Worm (Caenorhabditis elegans) whole organism, early embryonic: Measurements from ENCODE around the gene T16G1.3.

Source experiments
- B0310.2 ChIP-seq: sonication (generic microtip); optimal IDR thresholded peaks from 2 replicates; lab custom pipeline; 2016; ENCODE audit warnings: mild to moderate bottlenecking, missing genetic modification characterization, missing compliant biosample characterization
- F13C5.2 ChIP-seq: sonication (generic microtip); optimal IDR thresholded peaks from 2 replicates; lab custom pipeline; 2017; ENCODE audit warnings: mild to moderate bottlenecking, missing genetic modification characterization, inconsistent platforms, missing compliant biosample characterization
- aly-1 ChIP-seq: sonication (generic microtip); optimal IDR thresholded peaks from 2 replicates; lab custom pipeline; 2016; ENCODE audit warnings: missing genetic modification characterization, missing compliant biosample characterization
- ama-1 ChIP-seq: fragments of 150-350 bp; optimal IDR thresholded peaks from 2 replicates; lab custom pipeline; 2014
- ceh-13 ChIP-seq: fragments of 200-800 bp; sonication (Bioruptor generic); optimal IDR thresholded peaks from 2 replicates; lab custom pipeline; 2018; ENCODE audit warnings: mild to moderate bottlenecking, missing genetic modification characterization, missing compliant biosample characterization
- ceh-36 ChIP-seq: sonication (generic microtip); optimal IDR thresholded peaks from 2 replicates; lab custom pipeline; 2016; ENCODE audit warnings: missing genetic modification characterization, inconsistent platforms, missing compliant biosample characterization
- ets-7 ChIP-seq: sonication (generic microtip); optimal IDR thresholded peaks from 2 replicates; lab custom pipeline; 2016; ENCODE audit warnings: missing genotype, missing genetic modification characterization, missing compliant biosample characterization
- flt-1 ChIP-seq: fragments of 200-800 bp; sonication (Bioruptor generic); IDR thresholded peaks from 2 replicates; pipeline ENCODE4 v1.3.6; 2022; ENCODE audit warnings: missing genetic modification characterization, missing compliant biosample characterization
- hmbx-1 ChIP-seq: sonication (generic microtip); optimal IDR thresholded peaks from 2 replicates; lab custom pipeline; 2016; ENCODE audit warnings: mild to moderate bottlenecking, missing genetic modification characterization, missing compliant biosample characterization
- hmg-4 ChIP-seq: fragments of 200-800 bp; sonication (Bioruptor generic); optimal IDR thresholded peaks from 2 replicates; lab custom pipeline; 2018; ENCODE audit warnings: mild to moderate bottlenecking, missing genetic modification characterization, missing compliant biosample characterization
- hnd-1 ChIP-seq: sonication (generic microtip); optimal IDR thresholded peaks from 2 replicates; lab custom pipeline; 2016; ENCODE audit warnings: missing genetic modification characterization, missing compliant biosample characterization
- pes-1 ChIP-seq: fragments of 200-800 bp; sonication (Bioruptor generic); IDR thresholded peaks from 2 replicates; pipeline ENCODE4 v1.3.6; 2022; ENCODE audit warnings: missing genetic modification reagents, missing genetic modification characterization, missing compliant biosample characterization
- scrt-1 ChIP-seq: fragments of 200-800 bp; sonication (Bioruptor generic); IDR thresholded peaks from 2 replicates; pipeline ENCODE4 v1.3.6; 2022; ENCODE audit warnings: missing genetic modification characterization, missing compliant biosample characterization
- sea-1 ChIP-seq: fragments of 200-800 bp; sonication (Bioruptor generic); conservative IDR thresholded peaks from 2 replicates; pipeline ENCODE4 v1.3.6; 2022; ENCODE audit warnings: missing genetic modification characterization, missing compliant biosample characterization
- tbx-11 ChIP-seq: fragments of 200-800 bp; sonication (Bioruptor generic); IDR thresholded peaks from 2 replicates; pipeline ENCODE4 v1.3.6; 2022; ENCODE audit warnings: missing genetic modification characterization, missing compliant biosample characterization
- tbx-37 ChIP-seq: fragments of 200-800 bp; sonication (Bioruptor generic); conservative IDR thresholded peaks from 2 replicates; pipeline ENCODE4 v1.3.6; 2022; ENCODE audit warnings: missing genetic modification reagents, missing genetic modification characterization, missing compliant biosample characterization
- tra-4 ChIP-seq: sonication (generic microtip); optimal IDR thresholded peaks from 2 replicates; lab custom pipeline; 2017; ENCODE audit warnings: missing genetic modification characterization, missing compliant biosample characterization

Gene T16G1.3

DNA sequence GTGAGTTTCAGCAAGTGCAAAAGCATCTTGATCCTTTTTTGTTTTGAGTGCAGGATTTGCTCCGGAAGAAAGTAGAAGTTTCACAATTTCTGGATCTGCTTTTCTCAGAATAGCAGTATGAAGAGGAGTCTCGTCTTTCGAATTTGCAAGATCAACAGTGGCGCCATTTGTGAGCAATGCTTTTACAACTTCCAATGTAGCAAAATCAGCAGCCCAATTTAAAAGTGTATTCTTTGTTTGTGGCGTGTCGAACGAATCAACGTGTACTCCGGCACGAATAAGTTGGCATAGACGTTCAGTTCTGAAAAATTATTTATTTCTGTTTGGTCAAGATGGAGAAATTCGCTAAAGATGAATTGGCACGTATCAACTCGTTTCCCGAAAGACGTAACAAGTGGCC is 5.5 kb upstream of the T16G1.3 start, which contains the start of gene T16G1.13:
TSS of gene T16G1.13 (plus strand) at position 301 of the 400 bp plus-strand sequence.
- TF ChIP-seq aly-1 (tag; lab: Kevin White, UChicago) (no peak), ets-7 (tag; lab: Kevin White, UChicago) (no peak), flt-1 (GFP tag; lab: Robert Waterston, UW) (no peak), tbx-37 (GFP tag; lab: Robert Waterston, UW) (no peak), F13C5.2 (tag; lab: Kevin White, UChicago) (no peak), scrt-1 (GFP tag; lab: Robert Waterston, UW) (no peak), hmbx-1 (tag; lab: Kevin White, UChicago) (no peak), pes-1 (GFP tag; lab: Robert Waterston, UW) (no peak)

DNA sequence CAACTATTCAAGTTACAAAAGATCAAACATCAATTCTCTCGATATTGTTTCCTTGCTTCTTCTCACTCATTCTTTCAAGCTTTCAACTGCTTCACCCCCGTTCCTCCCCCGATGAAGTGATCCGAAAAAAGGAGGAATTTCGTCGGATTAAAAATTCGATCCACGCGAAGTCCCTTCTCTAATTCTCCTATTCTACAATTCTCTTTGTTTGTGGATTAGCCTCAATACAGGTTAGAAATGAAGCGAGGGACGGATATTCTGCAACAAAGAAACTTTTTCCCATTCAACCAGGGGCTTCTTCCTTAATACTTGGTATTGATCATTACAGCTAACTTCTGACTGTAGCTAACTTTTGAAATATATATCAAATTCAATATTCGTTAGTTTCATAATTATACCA is 646 bp upstream of the T16G1.3 start, which contains the start of gene grl-2:
TSS of gene grl-2 (plus strand) at position 301 of the 400 bp plus-strand sequence.
- TF ChIP-seq sea-1 (GFP tag; lab: Robert Waterston, UW) (no peak), ama-1 (lab: Kevin White, UChicago) (no peak), tra-4 (no peak), scrt-1 (GFP tag; lab: Robert Waterston, UW) (no peak)

DNA sequence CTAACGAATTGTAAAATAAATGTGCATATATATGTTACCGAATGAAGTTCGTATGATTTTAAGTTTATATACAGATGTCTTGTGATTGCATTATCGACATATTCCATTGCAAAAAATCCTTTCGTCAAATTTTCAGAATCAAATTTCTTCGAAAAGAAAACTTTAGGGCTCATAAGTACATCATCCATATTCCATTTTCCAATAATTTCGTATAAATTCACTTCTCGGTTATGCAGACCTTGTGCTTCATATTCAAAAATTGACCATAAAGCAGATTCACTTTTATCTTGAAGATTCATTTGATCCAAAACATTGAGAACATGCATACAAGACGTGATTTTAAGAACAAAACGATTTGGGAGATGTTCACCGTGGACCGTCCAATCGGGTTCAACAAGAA is 730 bp downstream of the T16G1.3 start:
- TF ChIP-seq flt-1 (GFP tag; lab: Robert Waterston, UW), result no peak

DNA sequence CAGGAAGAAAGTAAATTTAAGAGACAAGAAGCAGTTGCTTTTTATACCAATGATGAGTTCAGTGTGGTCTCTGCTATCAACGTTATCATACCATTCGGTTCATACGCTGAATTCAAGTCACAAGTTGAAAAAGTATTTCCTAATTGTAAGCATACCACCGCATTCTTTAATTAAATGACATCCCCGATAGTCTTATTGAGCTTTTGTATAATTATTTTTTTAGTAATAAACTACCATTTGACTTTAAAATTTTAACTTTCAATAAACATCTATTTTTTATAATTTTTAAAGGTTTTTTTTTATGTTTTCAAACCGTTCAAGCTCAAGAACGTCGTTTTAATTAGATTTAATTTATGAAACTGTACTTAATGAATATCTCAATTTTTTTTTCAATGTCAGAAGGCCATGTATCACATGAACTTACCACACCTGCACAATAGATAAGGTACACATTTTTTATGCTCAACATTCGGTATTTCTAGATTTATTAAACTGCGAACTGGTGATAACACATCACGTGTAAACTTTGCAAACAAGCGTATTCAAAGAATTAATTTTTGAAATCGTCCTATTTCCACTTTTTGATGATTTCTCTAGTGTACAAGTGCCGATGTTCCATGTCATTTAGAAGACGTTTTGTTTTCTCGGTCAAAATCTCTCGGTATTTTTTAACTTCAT is 2.2 kb downstream of the T16G1.3 start, which contains the start of gene T16G1.4:
TSS of gene T16G1.4 (minus strand) at position 51 of the 678 bp plus-strand sequence.
- no peak for TF ChIP-seq scrt-1 (GFP tag; lab: Robert Waterston, UW)
- no peak for TF ChIP-seq tra-4
- TF ChIP-seq pes-1 (GFP tag; lab: Robert Waterston, UW), result no peak
- TF ChIP-seq aly-1 (tag; lab: Kevin White, UChicago), result no peak
- no peak for TF ChIP-seq ceh-13 (GFP tag; lab: Kevin White, UChicago)
- no peak for TF ChIP-seq tbx-11 (GFP tag; lab: Robert Waterston, UW)
- no peak for TF ChIP-seq hnd-1 (tag; lab: Kevin White, UChicago)

DNA sequence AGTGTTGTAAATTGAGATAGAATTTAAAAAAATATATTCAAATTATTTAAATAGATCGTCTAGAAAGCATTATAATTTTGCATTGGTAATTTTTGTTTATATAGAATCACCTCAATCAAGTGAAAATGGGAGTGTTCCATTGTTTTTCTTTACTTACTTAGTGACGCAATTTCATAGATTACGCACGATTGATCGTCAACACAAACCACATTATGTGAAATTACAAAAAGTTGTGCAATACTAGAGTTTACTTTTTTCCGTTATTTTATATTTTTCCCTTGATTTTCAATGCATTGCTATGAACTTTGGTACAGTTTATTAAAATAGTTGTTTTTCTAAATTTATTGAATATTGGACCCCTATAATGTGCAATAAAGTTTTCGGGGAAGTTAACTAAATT is 4.7 kb downstream of the T16G1.3 start, which contains the start of gene T16G1.5:
TSS of gene T16G1.5 (minus strand) at position 119 of the 400 bp plus-strand sequence.
- TF ChIP-seq tbx-37 (GFP tag; lab: Robert Waterston, UW), result no peak
- no peak for TF ChIP-seq ceh-13 (GFP tag; lab: Kevin White, UChicago)
- TF ChIP-seq sea-1 (GFP tag; lab: Robert Waterston, UW), result no peak
- TF ChIP-seq tbx-11 (GFP tag; lab: Robert Waterston, UW), result no peak
- no peak for TF ChIP-seq tra-4
- no peak for TF ChIP-seq ets-7 (tag; lab: Kevin White, UChicago)
- TF ChIP-seq B0310.2 (tag; lab: Kevin White, UChicago), result no peak
- TF ChIP-seq hmbx-1 (tag; lab: Kevin White, UChicago), result no peak

DNA sequence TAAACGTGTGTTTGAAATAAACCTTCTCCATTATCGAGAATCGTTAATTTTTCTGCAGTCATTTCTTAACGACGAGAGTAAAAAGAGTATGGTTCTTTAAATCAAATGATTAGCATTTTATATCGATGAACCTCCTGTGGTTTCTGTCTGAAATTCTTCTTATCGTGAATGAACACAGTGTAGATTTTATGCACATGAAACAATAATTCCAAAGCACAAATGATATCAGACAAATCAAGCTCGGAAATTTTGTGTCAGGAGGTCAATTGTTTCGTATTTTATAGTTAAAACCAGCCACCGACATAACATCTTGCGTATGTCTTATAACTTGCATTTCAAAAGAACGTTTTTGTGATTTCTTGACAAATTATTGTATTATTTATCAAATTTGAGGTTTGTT is 7.0 kb downstream of the T16G1.3 start, which contains the start of gene T16G1.6:
TSS of gene T16G1.6 (minus strand) at position 77 of the 400 bp plus-strand sequence.
- TF ChIP-seq ets-7 (tag; lab: Kevin White, UChicago) (no peak), scrt-1 (GFP tag; lab: Robert Waterston, UW) (no peak), ama-1 (lab: Kevin White, UChicago) (no peak), hmbx-1 (tag; lab: Kevin White, UChicago) (no peak), pes-1 (GFP tag; lab: Robert Waterston, UW) (no peak), aly-1 (tag; lab: Kevin White, UChicago) (no peak)

DNA sequence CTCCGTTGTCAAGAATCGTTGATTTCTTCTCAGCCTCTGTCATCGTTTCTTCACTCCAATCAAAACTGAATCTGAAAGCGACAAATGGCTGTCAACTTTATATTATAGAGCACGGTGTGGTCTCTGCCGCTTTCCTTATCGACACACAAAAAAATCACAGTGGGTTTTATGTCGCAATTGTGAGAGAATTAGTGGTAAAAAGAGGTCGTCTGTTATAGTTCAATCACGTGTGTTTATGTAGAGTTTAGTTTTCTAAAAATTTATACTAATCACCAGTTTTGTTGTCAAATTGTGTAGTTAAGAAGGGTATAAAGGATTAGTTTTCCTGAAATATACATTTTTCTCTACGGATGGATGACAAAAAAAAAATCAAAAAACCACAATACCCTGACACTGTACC is 9.2 kb downstream of the T16G1.3 start, which contains the start of gene T16G1.7:
TSS of gene T16G1.7 (minus strand) at position 137 of the 400 bp plus-strand sequence.
- TF ChIP-seq hmbx-1 (tag; lab: Kevin White, UChicago), result no peak
- no peak for TF ChIP-seq ceh-36 (tag; lab: Kevin White, UChicago)
- no peak for TF ChIP-seq F13C5.2 (tag; lab: Kevin White, UChicago)
- TF ChIP-seq tra-4, result no peak
- TF ChIP-seq sea-1 (GFP tag; lab: Robert Waterston, UW), result no peak
- no peak for TF ChIP-seq ets-7 (tag; lab: Kevin White, UChicago)
- TF ChIP-seq ama-1 (lab: Kevin White, UChicago), result no peak
- no peak for TF ChIP-seq B0310.2 (tag; lab: Kevin White, UChicago)
- TF ChIP-seq hmg-4, result no peak
- no peak for TF ChIP-seq tbx-11 (GFP tag; lab: Robert Waterston, UW)
- TF ChIP-seq pes-1 (GFP tag; lab: Robert Waterston, UW), result no peak

DNA sequence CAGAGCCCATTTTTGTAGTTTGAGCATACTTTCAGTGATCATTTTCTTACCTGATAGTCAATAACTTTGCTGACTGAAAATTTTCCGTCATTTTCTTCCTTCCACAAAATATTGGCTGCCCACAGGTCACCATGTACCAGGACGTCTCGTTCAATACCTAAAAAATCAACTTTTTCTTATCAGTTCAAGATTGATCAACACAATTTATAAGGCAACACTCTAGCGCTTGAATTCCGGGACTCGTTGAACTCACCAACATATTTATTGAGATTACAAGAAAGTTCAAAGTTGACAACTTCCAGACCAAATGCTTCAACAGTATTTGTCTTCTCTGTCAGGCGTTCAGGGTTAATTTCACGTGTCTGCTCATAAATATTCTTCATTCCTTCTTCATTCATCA is 10.5 kb downstream of the T16G1.3 start:
- TF ChIP-seq scrt-1 (GFP tag; lab: Robert Waterston, UW) (no peak), flt-1 (GFP tag; lab: Robert Waterston, UW) (no peak), aly-1 (tag; lab: Kevin White, UChicago) (no peak), hmg-4 (no peak), tbx-11 (GFP tag; lab: Robert Waterston, UW) (no peak), sea-1 (GFP tag; lab: Robert Waterston, UW) (no peak), B0310.2 (tag; lab: Kevin White, UChicago) (no peak), F13C5.2 (tag; lab: Kevin White, UChicago) (no peak), tra-4 (no peak), ceh-36 (tag; lab: Kevin White, UChicago) (no peak), ets-7 (tag; lab: Kevin White, UChicago) (no peak), tbx-37 (GFP tag; lab: Robert Waterston, UW) (no peak), ama-1 (lab: Kevin White, UChicago) (no peak), ceh-13 (GFP tag; lab: Kevin White, UChicago) (no peak), pes-1 (GFP tag; lab: Robert Waterston, UW) (no peak), hmbx-1 (tag; lab: Kevin White, UChicago) (no peak), hnd-1 (tag; lab: Kevin White, UChicago) (no peak)
